Worm (Caenorhabditis elegans) whole organism, L3 larva: ENCODE results near the gene F26F2.4.

ENCODE experiments used
- aly-2 ChIP-seq: fragments of 150-350 bp; optimal IDR thresholded peaks from 2 replicates; lab custom pipeline; 2014; ENCODE audit warnings: missing biosample characterization, missing genetic modification characterization
- ceh-82 ChIP-seq: fragments of 150-350 bp; optimal IDR thresholded peaks from 2 replicates; lab custom pipeline; 2014; ENCODE audit warnings: missing biosample characterization, missing genetic modification characterization
- egl-5 ChIP-seq: fragments of 150-350 bp; optimal IDR thresholded peaks from 2 replicates; lab custom pipeline; 2017; ENCODE audit warnings: missing biosample characterization, missing genetic modification reagents, missing genetic modification characterization, inconsistent platforms
- fos-1 ChIP-seq: fragments of 150-350 bp; optimal IDR thresholded peaks from 2 replicates; lab custom pipeline; 2014; ENCODE audit warnings: missing biosample characterization, missing genetic modification characterization
- nhr-77 ChIP-seq: fragments of 150-350 bp; optimal IDR thresholded peaks from 2 replicates; lab custom pipeline; 2014; ENCODE audit warnings: missing biosample characterization, missing genetic modification characterization

Gene F26F2.4

DNA sequence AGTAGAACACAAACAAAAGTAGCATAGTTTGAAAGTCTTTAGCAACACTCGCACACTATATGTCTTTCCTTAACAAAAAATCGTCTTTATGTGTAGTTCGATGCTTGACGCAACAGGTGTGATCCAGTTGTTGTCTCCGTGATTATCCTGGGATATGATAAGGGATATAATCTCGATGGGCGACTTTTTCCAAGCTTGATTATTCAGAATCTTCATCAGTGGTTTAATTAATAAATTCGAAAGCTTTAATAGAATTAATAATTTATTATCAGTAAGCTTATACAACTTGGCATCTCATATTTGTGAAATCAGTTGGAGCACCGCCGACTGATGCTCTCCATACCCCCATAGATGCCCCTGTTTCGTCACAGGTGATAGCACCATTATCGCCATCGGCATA, 49.5 kb downstream of the F26F2.4 start, which contains the start of gene F46B3.7:
TSS of gene F46B3.7 (minus strand) at position 101 of the 400 bp plus-strand sequence.
- TF ChIP-seq nhr-77 (no peak), egl-5 (tag; lab: Kevin White, UChicago) (no peak), ceh-82 (no peak), aly-2 (tag; lab: Kevin White, UChicago) (no peak), fos-1 (tag; lab: Kevin White, UChicago) (no peak)
- TF ChIP-seq, all 47 proteins: peak for 0
